Worm (Caenorhabditis elegans): ENCODE results near the gene srab-23.

DNA sequence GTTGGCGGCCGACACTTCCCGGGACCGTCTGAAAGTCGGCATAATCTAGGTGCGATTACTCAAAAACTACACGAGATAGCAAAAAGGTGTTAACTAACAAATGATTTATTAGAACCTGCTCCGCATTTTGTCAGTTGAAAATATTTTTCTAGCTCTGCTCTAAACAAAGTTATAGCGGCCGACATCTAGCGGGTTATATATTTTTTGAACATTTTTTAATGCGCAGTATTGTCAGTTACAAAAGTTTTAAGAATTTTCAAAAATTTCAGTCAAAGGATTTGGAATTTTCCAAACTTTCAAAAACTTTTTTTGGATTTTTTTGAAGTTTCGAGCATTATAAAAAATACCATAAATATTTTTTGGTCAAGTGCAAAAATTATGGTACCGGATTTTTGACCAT, 45.8 kb upstream of the srab-23 start:
- TF ChIP-seq snpc-1.1 (tag; optimal IDR thresholded peaks at IDR 0.05; ENCODE audit: insufficient read depth), result no peak
- no peak for TF ChIP-seq him-1 (tag; optimal IDR thresholded peaks at IDR 0.05)
- TF ChIP-seq let-526 (GFP tag; IDR thresholded peaks at IDR 0.05), result no peak
- no peak for TF ChIP-seq ceh-58 (GFP tag; IDR thresholded peaks at IDR 0.05)
- TF ChIP-seq rcor-1 (GFP tag; IDR thresholded peaks at IDR 0.05), result no peak
- TF ChIP-seq sea-2 (GFP tag; IDR thresholded peaks at IDR 0.05), result no peak
- TF ChIP-seq ama-1 (optimal IDR thresholded peaks at IDR 0.05), result no peak
- no peak for TF ChIP-seq ama-1 (GFP tag; optimal IDR thresholded peaks at IDR 0.05)
- TF ChIP-seq zfh-2 (GFP tag; conservative IDR thresholded peaks at IDR 0.05), result no peak
- TF ChIP-seq mes-4 (tag; optimal IDR thresholded peaks at IDR 0.05), result no peak

All from whole organism, young adult.